Fruit fly (Drosophila melanogaster) whole organism, prepupa: Measurements from ENCODE around the gene Noa36.

ENCODE experiments used
- CG6854 ChIP-seq: fragments of 200-800 bp; sonication (Bioruptor generic); optimal IDR thresholded peaks from 2 replicates; lab custom pipeline; 2017; ENCODE audit warnings: missing biosample characterization, mild to moderate bottlenecking, missing genetic modification characterization
- CG8119 ChIP-seq: fragments of 200-800 bp; sonication (Bioruptor generic); IDR thresholded peaks from 3 replicates; pipeline ENCODE4 v1.3.6; 2022; ENCODE audit warnings: missing biosample characterization, missing genetic modification characterization
- Lpt ChIP-seq: fragments of 200-800 bp; sonication (Bioruptor generic); optimal IDR thresholded peaks from 3 replicates; lab custom pipeline; 2016; ENCODE audit warnings: missing biosample characterization, missing genetic modification characterization
- OdsH ChIP-seq: fragments of 200-800 bp; sonication (Bioruptor generic); optimal IDR thresholded peaks from 3 replicates; lab custom pipeline; 2016; ENCODE audit warnings: missing biosample characterization, missing genetic modification characterization
- esn ChIP-seq: fragments of 200-800 bp; sonication (Bioruptor generic); optimal IDR thresholded peaks from 2 replicates; lab custom pipeline; 2016; ENCODE audit warnings: missing biosample characterization, mild to moderate bottlenecking, missing genetic modification characterization, moderate library complexity
- spab ChIP-seq: fragments of 200-800 bp; sonication (Bioruptor generic); optimal IDR thresholded peaks from 2 replicates; lab custom pipeline; 2017; ENCODE audit warnings: missing biosample characterization, mild to moderate bottlenecking, missing genetic modification characterization, missing genetic modification reagents

dm6 chr3R:28627267-28627666 is 28.2 kb upstream of the Noa36 start:
- no peak for TF ChIP-seq Lpt (GFP tag; lab: Kevin White, UChicago)
- 0 out of 3 replicates have a peak, but pooled peaks have one; percentile 16 for TF ChIP-seq CG8119 (GFP tag; lab: Robert Waterston, UW)
- TF ChIP-seq OdsH: no peak
- no peak for TF ChIP-seq spab (GFP tag; lab: Kevin White, UChicago)
- TF ChIP-seq CG6854: no peak
- no peak for TF ChIP-seq esn (GFP tag; lab: Kevin White, UChicago)
